Fruit fly (Drosophila melanogaster) whole organism, prepupa: ENCODE data around the gene REPTOR.
A peak's percentile ranks its signal among the peaks of the same experiment; 100 is the strongest.

Experiments
- Blimp-1 ChIP-seq: fragments of 200-800 bp; sonication (Bioruptor generic); optimal IDR thresholded peaks from 3 replicates; lab custom pipeline; 2017; ENCODE audit warnings: missing biosample characterization, missing genetic modification characterization, mild to moderate bottlenecking, moderate library complexity, missing genetic modification reagents
- CG10669 ChIP-seq: fragments of 200-800 bp; sonication (Bioruptor generic); optimal IDR thresholded peaks from 3 replicates; lab custom pipeline; 2018; ENCODE audit warnings: missing biosample characterization, mild to moderate bottlenecking, missing genetic modification characterization, moderate library complexity
- CG11294 ChIP-seq: fragments of 200-800 bp; sonication (Bioruptor generic); IDR thresholded peaks from 2 replicates; pipeline ENCODE4 v1.3.6; 2022; ENCODE audit warnings: missing biosample characterization, missing genetic modification characterization
- CG11762 ChIP-seq: fragments of 200-800 bp; sonication (Bioruptor generic); optimal IDR thresholded peaks from 3 replicates; lab custom pipeline; 2016; ENCODE audit warnings: missing biosample characterization, missing genetic modification characterization; ENCODE audit not compliant: insufficient read depth
- CG11902 ChIP-seq: fragments of 200-800 bp; sonication (Bioruptor generic); optimal IDR thresholded peaks from 3 replicates; lab custom pipeline; 2016; ENCODE audit warnings: missing biosample characterization, missing genetic modification characterization
- CG15336 ChIP-seq: fragments of 200-800 bp; sonication (Bioruptor generic); IDR thresholded peaks from 2 replicates; pipeline ENCODE4 v1.3.6; 2022; ENCODE audit warnings: missing biosample characterization, missing genetic modification characterization
- CG1621 ChIP-seq: fragments of 200-800 bp; sonication (Bioruptor generic); optimal IDR thresholded peaks from 3 replicates; lab custom pipeline; 2018; ENCODE audit warnings: missing biosample characterization, mild to moderate bottlenecking, missing genetic modification characterization
- CG16779 ChIP-seq: fragments of 200-800 bp; sonication (Bioruptor generic); optimal IDR thresholded peaks from 3 replicates; lab custom pipeline; 2017; ENCODE audit warnings: missing biosample characterization, mild to moderate bottlenecking, missing genetic modification characterization
- CG32006 ChIP-seq: fragments of 200-800 bp; sonication (Bioruptor generic); optimal IDR thresholded peaks from 3 replicates; lab custom pipeline; 2017; ENCODE audit warnings: missing biosample characterization, mild to moderate bottlenecking, missing genetic modification characterization
- CG34406 ChIP-seq: fragments of 200-800 bp; sonication (Bioruptor generic); optimal IDR thresholded peaks from 3 replicates; lab custom pipeline; 2016; ENCODE audit warnings: missing biosample characterization, missing genetic modification characterization
- CG3919 ChIP-seq: fragments of 200-800 bp; sonication (Bioruptor generic); optimal IDR thresholded peaks from 3 replicates; lab custom pipeline; 2016; ENCODE audit warnings: missing biosample characterization, missing genetic modification characterization
- CG4318 ChIP-seq: fragments of 200-800 bp; sonication (Bioruptor generic); optimal IDR thresholded peaks from 3 replicates; lab custom pipeline; 2017; ENCODE audit warnings: missing biosample characterization, mild to moderate bottlenecking, missing genetic modification characterization
- CG6163 ChIP-seq: fragments of 200-800 bp; sonication (Bioruptor generic); IDR thresholded peaks from 3 replicates; pipeline ENCODE4 v1.3.6; 2022; ENCODE audit warnings: missing biosample characterization, missing genetic modification characterization
- CG6276 ChIP-seq: fragments of 200-800 bp; sonication (Bioruptor generic); optimal IDR thresholded peaks from 2 replicates; lab custom pipeline; 2017; ENCODE audit warnings: missing biosample characterization, mild to moderate bottlenecking, missing genetic modification characterization
- CG6792 ChIP-seq: fragments of 200-800 bp; sonication (Bioruptor generic); optimal IDR thresholded peaks from 3 replicates; lab custom pipeline; 2016; ENCODE audit warnings: missing biosample characterization, missing genetic modification characterization
- CG6854 ChIP-seq: fragments of 200-800 bp; sonication (Bioruptor generic); optimal IDR thresholded peaks from 2 replicates; lab custom pipeline; 2017; ENCODE audit warnings: missing biosample characterization, mild to moderate bottlenecking, missing genetic modification characterization
- CG8119 ChIP-seq: fragments of 200-800 bp; sonication (Bioruptor generic); IDR thresholded peaks from 3 replicates; pipeline ENCODE4 v1.3.6; 2022; ENCODE audit warnings: missing biosample characterization, missing genetic modification characterization
- CG8632 ChIP-seq: fragments of 200-800 bp; sonication (Bioruptor generic); optimal IDR thresholded peaks from 3 replicates; lab custom pipeline; 2016; ENCODE audit warnings: missing biosample characterization, missing genetic modification characterization
- Eip75B ChIP-seq: fragments of 200-800 bp; sonication (Bioruptor generic); optimal IDR thresholded peaks from 3 replicates; lab custom pipeline; 2016; ENCODE audit warnings: missing biosample characterization, missing genetic modification characterization
- Eip78C ChIP-seq: fragments of 200-800 bp; sonication (Bioruptor generic); peaks from one replicate; lab custom pipeline; 2016; ENCODE audit warnings: missing biosample characterization, missing genetic modification characterization
- Eip93F ChIP-seq: fragments of 200-800 bp; sonication (Bioruptor generic); optimal IDR thresholded peaks from 2 replicates; lab custom pipeline; 2016; ENCODE audit warnings: missing biosample characterization, mild to moderate bottlenecking, missing genetic modification characterization
- Gug ChIP-seq: fragments of 200-800 bp; sonication (Bioruptor generic); IDR thresholded peaks from 2 replicates; pipeline ENCODE4 v1.3.6; 2022; ENCODE audit warnings: missing biosample characterization, missing genetic modification characterization
- Lpt ChIP-seq: fragments of 200-800 bp; sonication (Bioruptor generic); optimal IDR thresholded peaks from 3 replicates; lab custom pipeline; 2016; ENCODE audit warnings: missing biosample characterization, missing genetic modification characterization
- Met ChIP-seq: fragments of 200-800 bp; sonication (Bioruptor generic); optimal IDR thresholded peaks from 3 replicates; lab custom pipeline; 2016; ENCODE audit warnings: missing biosample characterization, missing genetic modification characterization
- OdsH ChIP-seq: fragments of 200-800 bp; sonication (Bioruptor generic); optimal IDR thresholded peaks from 3 replicates; lab custom pipeline; 2016; ENCODE audit warnings: missing biosample characterization, missing genetic modification characterization
- Sox102F ChIP-seq: fragments of 200-800 bp; sonication (Bioruptor generic); optimal IDR thresholded peaks from 2 replicates; lab custom pipeline; 2016; ENCODE audit warnings: missing biosample characterization, mild to moderate bottlenecking, missing genetic modification characterization
- Sox14 ChIP-seq: fragments of 200-800 bp; sonication (Bioruptor generic); optimal IDR thresholded peaks from 3 replicates; lab custom pipeline; 2016; ENCODE audit warnings: missing biosample characterization, missing genetic modification characterization
- Sox15 ChIP-seq: fragments of 200-800 bp; sonication (Bioruptor generic); optimal IDR thresholded peaks from 3 replicates; lab custom pipeline; 2016; ENCODE audit warnings: missing biosample characterization, missing genetic modification characterization
- acj6 ChIP-seq: fragments of 200-800 bp; sonication (Bioruptor generic); optimal IDR thresholded peaks from 3 replicates; lab custom pipeline; 2016; ENCODE audit warnings: missing biosample characterization, missing genetic modification characterization
- dac ChIP-seq: fragments of 200-800 bp; sonication (Bioruptor generic); optimal IDR thresholded peaks from 2 replicates; lab custom pipeline; 2017; ENCODE audit warnings: missing biosample characterization, mild to moderate bottlenecking, missing genetic modification characterization
- dsx ChIP-seq: fragments of 200-800 bp; optimal IDR thresholded peaks from 3 replicates; lab custom pipeline; 2019; ENCODE audit warnings: missing biosample characterization, mild to moderate bottlenecking, missing genetic modification characterization, moderate library complexity; ENCODE audit not compliant: poor library complexity, severe bottlenecking
- fd59A ChIP-seq: fragments of 200-800 bp; sonication (Bioruptor generic); optimal IDR thresholded peaks from 2 replicates; lab custom pipeline; 2017; ENCODE audit warnings: missing biosample characterization, mild to moderate bottlenecking, missing genetic modification characterization, missing genetic modification reagents
- fd85E ChIP-seq: fragments of 200-800 bp; sonication (Bioruptor generic); optimal IDR thresholded peaks from 3 replicates; lab custom pipeline; 2016; ENCODE audit warnings: missing biosample characterization, missing genetic modification characterization
- fkh ChIP-seq: fragments of 200-800 bp; sonication (Bioruptor generic); optimal IDR thresholded peaks from 3 replicates; lab custom pipeline; 2017; ENCODE audit warnings: missing biosample characterization, mild to moderate bottlenecking, missing genetic modification characterization, moderate library complexity
- net ChIP-seq: fragments of 200-800 bp; sonication (Bioruptor generic); optimal IDR thresholded peaks from 3 replicates; lab custom pipeline; 2016; ENCODE audit warnings: missing biosample characterization, missing genetic modification characterization
- pdm3 ChIP-seq: fragments of 200-800 bp; sonication (Bioruptor generic); optimal IDR thresholded peaks from 3 replicates; lab custom pipeline; 2016; ENCODE audit warnings: missing biosample characterization, missing genetic modification characterization
- spab ChIP-seq: fragments of 200-800 bp; sonication (Bioruptor generic); optimal IDR thresholded peaks from 2 replicates; lab custom pipeline; 2017; ENCODE audit warnings: missing biosample characterization, mild to moderate bottlenecking, missing genetic modification characterization, missing genetic modification reagents
- ss ChIP-seq, 2 experiments: fragments of 200-800 bp; sonication (Bioruptor generic); optimal IDR thresholded peaks; 2 replicates in 1 of 2; 3 replicates in 1 of 2; lab custom pipeline; 2017 to 2018; ENCODE audit warnings: mild to moderate bottlenecking in 2 of 2, missing biosample characterization in 2 of 2, missing genetic modification characterization in 2 of 2, moderate library complexity in 1 of 2
- topi ChIP-seq: fragments of 200-800 bp; sonication (Bioruptor generic); optimal IDR thresholded peaks from 3 replicates; lab custom pipeline; 2016; ENCODE audit warnings: missing biosample characterization, missing genetic modification characterization
- vri ChIP-seq: fragments of 200-800 bp; sonication (Bioruptor generic); optimal IDR thresholded peaks from 3 replicates; lab custom pipeline; 2016; ENCODE audit warnings: missing biosample characterization, mild to moderate bottlenecking, missing genetic modification characterization

The REPTOR gene

dm6 chr3R:24585042-24585698 is 2.5 kb upstream of the REPTOR start, which contains the start of the genes CG13625 and mld (continued):
- TF ChIP-seq CG15336 (GFP tag; lab: Robert Waterston, UW) (no peak), fkh (GFP tag; lab: Kevin White, UChicago) (peak; percentile 91), OdsH (GFP tag; lab: Kevin White, UChicago) (peak; percentile 17), fd59A (GFP tag; lab: Kevin White, UChicago) (no peak), CG11902 (GFP tag; lab: Kevin White, UChicago) (no peak), CG6163 (GFP tag; lab: Robert Waterston, UW) (no peak), CG8632 (GFP tag; lab: Kevin White, UChicago) (no peak), Met (GFP tag; lab: Kevin White, UChicago) (peak; percentile 31), net (no peak), CG1621 (tag; lab: Kevin White, UChicago) (no peak), CG3919 (GFP tag; lab: Kevin White, UChicago) (peak; percentile 44), topi (GFP tag; lab: Kevin White, UChicago) (peak; percentile 31), dac (GFP tag; lab: Kevin White, UChicago) (no peak), Eip93F (GFP tag; lab: Kevin White, UChicago) (no peak), fd85E (GFP tag; lab: Kevin White, UChicago) (no peak), CG8119 (GFP tag; lab: Robert Waterston, UW) (no peak), CG11294 (GFP tag; lab: Robert Waterston, UW) (no peak), CG11762 (GFP tag; lab: Kevin White, UChicago) (no peak), CG10669 (no peak), CG6276 (GFP tag; lab: Kevin White, UChicago) (no peak), Sox102F (GFP tag; lab: Kevin White, UChicago) (peak; percentile 35), Sox15 (no peak), CG6792 (GFP tag; lab: Kevin White, UChicago) (no peak)

- TF ChIP-seq CG4318 (GFP tag; lab: Kevin White, UChicago), result no peak
- TF ChIP-seq Eip75B (GFP tag; lab: Kevin White, UChicago), result peak; percentile 40
- peak; percentile 52 for TF ChIP-seq vri (GFP tag; lab: Kevin White, UChicago)
- TF ChIP-seq CG32006 (GFP tag; lab: Kevin White, UChicago), result no peak
- no peak for TF ChIP-seq pdm3
- TF ChIP-seq Lpt, result peak; percentile 40
- peak; percentile 31 to 37 for TF ChIP-seq ss (GFP tag; optimal IDR thresholded peaks at IDR 0.05; lab: Kevin White, UChicago)
- no peak for TF ChIP-seq fd85E (GFP tag; lab: Kevin White, UChicago)
- TF ChIP-seq spab, result no peak
- TF ChIP-seq Eip93F (GFP tag; lab: Kevin White, UChicago), result peak; percentile 36
- TF ChIP-seq CG16779, result peak; percentile 38
- TF ChIP-seq Gug, result no peak
- TF ChIP-seq dsx (GFP tag; lab: Kevin White, UChicago), result peak; percentile 28
- TF ChIP-seq fkh (GFP tag; lab: Kevin White, UChicago), result peak; percentile 41
- TF ChIP-seq CG8632 (GFP tag; lab: Kevin White, UChicago), result no peak
- peak; percentile 13 for TF ChIP-seq CG1621 (tag; lab: Kevin White, UChicago)
- TF ChIP-seq CG6854 (GFP tag; lab: Kevin White, UChicago), result peak; percentile 83
- TF ChIP-seq acj6 (GFP tag; lab: Kevin White, UChicago), result no peak
- peak; percentile 8 for TF ChIP-seq Blimp-1 (GFP tag; lab: Kevin White, UChicago)
- TF ChIP-seq Eip78C (GFP tag; lab: Kevin White, UChicago), result peak; percentile 65
- no peak for TF ChIP-seq CG34406
- peak; percentile 5 for TF ChIP-seq Sox102F (GFP tag; lab: Kevin White, UChicago)
- TF ChIP-seq Sox14 (GFP tag; lab: Kevin White, UChicago), result peak; percentile 72
- TF ChIP-seq CG6276 (GFP tag; lab: Kevin White, UChicago), result no peak
These were observed 584 bp downstream of the REPTOR start for dm6 chr3R:24581891-24582668.
